Worm (Caenorhabditis elegans) whole organism, L4 larva: ENCODE data around the gene Y65A5A.1.

Source experiments
- R02D3.7 ChIP-seq: fragments of 150-350 bp; sonication (generic microtip); optimal IDR thresholded peaks from 3 replicates; lab custom pipeline; 2014; ENCODE audit warnings: missing biosample characterization, missing genetic modification characterization
- ceh-20 ChIP-seq: fragments of 200-800 bp; sonication (Bioruptor generic); IDR thresholded peaks from 2 replicates; pipeline ENCODE4 v1.3.6; 2022; ENCODE audit warnings: missing genetic modification reagents, missing genetic modification characterization, missing compliant biosample characterization
- mdl-1 ChIP-seq, 2 experiments: fragments of 150-350 bp in 1 of 2; sonication (generic microtip) in 1 of 2; optimal IDR thresholded peaks; 2 replicates each; lab custom pipeline; 2014 to 2017; ENCODE audit warnings: missing biosample characterization in 2 of 2, missing genetic modification characterization in 2 of 2
- nhr-6 ChIP-seq: fragments of 150-350 bp; optimal IDR thresholded peaks from 2 replicates; lab custom pipeline; 2014; ENCODE audit warnings: missing biosample characterization, missing genetic modification characterization
- nhr-77 ChIP-seq: fragments of 150-350 bp; optimal IDR thresholded peaks from 2 replicates; lab custom pipeline; 2014; ENCODE audit warnings: missing biosample characterization, missing genetic modification characterization

DNA sequence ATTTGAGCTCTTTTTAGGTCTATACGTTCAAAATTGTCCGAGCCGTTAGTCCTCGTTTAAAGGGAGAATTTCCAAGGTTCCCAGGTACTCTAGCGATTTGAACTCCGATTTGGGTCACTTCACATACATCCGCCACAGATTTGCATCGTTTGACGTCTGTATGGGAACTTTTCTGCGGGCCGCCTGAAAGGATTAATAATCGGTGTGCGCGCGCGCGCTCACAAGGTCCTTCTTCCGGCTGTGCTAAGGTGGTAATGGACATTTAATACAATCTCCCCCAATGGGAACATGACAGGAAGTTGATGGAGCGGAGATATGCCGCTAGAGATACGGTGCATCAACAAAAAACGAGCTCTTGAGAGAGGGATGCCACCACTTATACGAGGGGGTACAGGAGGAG is 8.2 kb upstream of the Y65A5A.1 start:
- no peak for TF ChIP-seq R02D3.7
- no peak for TF ChIP-seq nhr-77 (tag; lab: Kevin White, UChicago)
- TF ChIP-seq nhr-6 (tag; lab: Kevin White, UChicago): no peak
- TF ChIP-seq ceh-20 (GFP tag; lab: Robert Waterston, UW): no peak
- TF ChIP-seq mdl-1 (tag; optimal IDR thresholded peaks at IDR 0.05; lab: Kevin White, UChicago): no peak
